2 fruit fly cellular contexts compared by ENCODE assay signal in the genomic region with DNA sequence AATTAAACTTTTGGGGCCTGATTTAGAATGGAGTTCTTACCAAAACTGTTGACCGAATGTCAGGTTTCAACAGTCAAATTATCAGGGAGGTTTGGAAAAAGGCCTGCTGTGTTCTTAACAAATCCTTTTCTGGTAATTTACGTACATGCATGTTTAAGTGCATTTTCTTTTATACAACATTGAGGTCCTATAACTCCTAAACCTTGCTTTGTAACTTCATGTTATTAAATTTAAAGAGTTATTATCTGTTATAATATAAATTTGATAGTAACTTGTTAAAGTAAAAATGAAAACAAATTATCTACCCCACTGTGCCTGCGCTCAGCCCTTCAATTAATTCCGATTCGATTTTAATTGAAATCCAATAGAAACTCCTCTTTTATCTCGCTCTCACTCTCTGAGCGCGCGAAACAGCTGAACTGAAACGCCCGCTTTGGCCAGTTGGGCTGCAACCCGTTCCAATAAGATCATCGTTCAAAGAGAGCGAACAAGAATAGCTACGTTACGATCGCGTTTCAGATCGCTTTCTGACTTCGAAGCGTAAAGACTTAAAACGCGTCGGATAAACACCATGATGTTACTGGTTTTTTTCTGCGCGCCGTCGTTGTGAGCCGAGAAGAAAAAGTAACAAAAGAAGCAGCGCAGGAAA.
TF ChIP-seq lines count a peak whose summit lies in the region.

Gene Scsalpha2 (minus strand): TSS at position 51 of the 649 bp plus-strand sequence.

TF ChIP-seq in whole organism, embryonic, 481 proteins besides CTCF, POLR2A, EP300 and RAD21 (continued from another document and continues in another):
- TF ChIP-seq Dref (GFP tag; IDR thresholded peaks at IDR 0.05; lab: Robert Waterston, UW) = no peak
- peak; percentile 98 for TF ChIP-seq pfk (GFP tag; optimal IDR thresholded peaks at IDR 0.05; lab: Kevin White, UChicago)
- peak; percentile 29 for TF ChIP-seq lbe (GFP tag; optimal IDR thresholded peaks at IDR 0.05; lab: Kevin White, UChicago)
- no peak for TF ChIP-seq mld (GFP tag; IDR thresholded peaks at IDR 0.05; lab: Robert Waterston, UW; ENCODE audit: partially characterized antibody)
- TF ChIP-seq vvl (GFP tag; IDR thresholded peaks at IDR 0.05; lab: Robert Waterston, UW) = peak; percentile 52; the same call in 1 of the 2 replicates
- peak; percentile 35; the same call in 1 of the 3 replicates for TF ChIP-seq zfh1 (GFP tag; IDR thresholded peaks at IDR 0.05; lab: Robert Waterston, UW)
- peak; percentile 53 for TF ChIP-seq CG3163 (GFP tag; optimal IDR thresholded peaks at IDR 0.05; lab: Kevin White, UChicago)
- no peak for TF ChIP-seq knrl (GFP tag; IDR thresholded peaks at IDR 0.05; lab: Robert Waterston, UW; ENCODE audit: partially characterized antibody)
- TF ChIP-seq chn (GFP tag; optimal IDR thresholded peaks at IDR 0.05; lab: Kevin White, UChicago) = no peak
- no peak for TF ChIP-seq CG4328 (GFP tag; optimal IDR thresholded peaks at IDR 0.05; lab: Kevin White, UChicago)
- peak; percentile 95 for TF ChIP-seq CG4707 (GFP tag; optimal IDR thresholded peaks at IDR 0.05; lab: Kevin White, UChicago)
- peak; percentile 10; the same call in 1 of the 3 replicates for TF ChIP-seq row (GFP tag; IDR thresholded peaks at IDR 0.05; lab: Robert Waterston, UW)
- peak; percentile 6 for TF ChIP-seq CG17829 (tag; optimal IDR thresholded peaks at IDR 0.05; lab: Kevin White, UChicago)
- TF ChIP-seq Blimp-1 (GFP tag; optimal IDR thresholded peaks at IDR 0.05; lab: Kevin White, UChicago) = peak; percentile 13
- TF ChIP-seq Optix (GFP tag; IDR thresholded peaks at IDR 0.05; lab: Robert Waterston, UW) = no peak
- TF ChIP-seq CG4360 (GFP tag; IDR thresholded peaks at IDR 0.05; lab: Robert Waterston, UW) = peak; percentile 15; the same call in 1 of the 2 replicates
- 0 out of 3 replicates have a peak, but pooled peaks have one; percentile 37 for TF ChIP-seq CG6791 (GFP tag; IDR thresholded peaks at IDR 0.05; lab: Robert Waterston, UW; ENCODE audit: partially characterized antibody)
- peak; percentile 35; the same call in 1 of the 2 replicates for TF ChIP-seq Rfx (GFP tag; IDR thresholded peaks at IDR 0.05; lab: Robert Waterston, UW)
- peak; percentile 49 for TF ChIP-seq CG9437 (GFP tag; optimal IDR thresholded peaks at IDR 0.05; lab: Kevin White, UChicago)
- peak; percentile 7 for TF ChIP-seq CG6813 (GFP tag; optimal IDR thresholded peaks at IDR 0.05; lab: Kevin White, UChicago)
- no peak for TF ChIP-seq CG7786 (GFP tag; optimal IDR thresholded peaks at IDR 0.05; lab: Kevin White, UChicago)
- TF ChIP-seq Asciz (GFP tag; optimal IDR thresholded peaks at IDR 0.05; lab: Kevin White, UChicago) = peak; percentile 16
- no peak for TF ChIP-seq hkb (optimal IDR thresholded peaks at IDR 0.05; lab: Kevin White, UChicago)
- peak; percentile 24; the same call in 1 of the 2 replicates for TF ChIP-seq hkb (GFP tag; IDR thresholded peaks at IDR 0.05; lab: Robert Waterston, UW)
- peak; percentile 87 for TF ChIP-seq Jarid2 (GFP tag; optimal IDR thresholded peaks at IDR 0.05; lab: Kevin White, UChicago)
- TF ChIP-seq TFAM (GFP tag; optimal IDR thresholded peaks at IDR 0.05; lab: Kevin White, UChicago) = no peak
- TF ChIP-seq Trl (optimal IDR thresholded peaks at IDR 0.05; lab: Kevin White, UChicago) = peak; percentile 55 to 83
- no peak for TF ChIP-seq Trl (GFP tag; optimal IDR thresholded peaks at IDR 0.05; lab: Kevin White, UChicago)
- peak; percentile 45 for TF ChIP-seq Nf-YB (GFP tag; optimal IDR thresholded peaks at IDR 0.05; lab: Kevin White, UChicago)
- no peak for TF ChIP-seq CG34422 (GFP tag; IDR thresholded peaks at IDR 0.05; lab: Robert Waterston, UW)
- no peak for TF ChIP-seq Doc2 (GFP tag; IDR thresholded peaks at IDR 0.05; lab: Robert Waterston, UW)
- TF ChIP-seq CG12769 (tag; optimal IDR thresholded peaks at IDR 0.05; lab: Kevin White, UChicago) = no peak
- TF ChIP-seq CG30020 (tag; optimal IDR thresholded peaks at IDR 0.05; lab: Kevin White, UChicago) = no peak
- TF ChIP-seq CG17912 (GFP tag; optimal IDR thresholded peaks at IDR 0.05; lab: Kevin White, UChicago) = no peak
- TF ChIP-seq Dbx (GFP tag; IDR thresholded peaks at IDR 0.05; lab: Robert Waterston, UW) = no peak
- TF ChIP-seq CG11560 (tag; IDR thresholded peaks at IDR 0.05; lab: Robert Waterston, UW) = no peak
- TF ChIP-seq Myb (GFP tag; optimal IDR thresholded peaks at IDR 0.05; lab: Kevin White, UChicago) = no peak
- TF ChIP-seq CG14710 (tag; optimal IDR thresholded peaks at IDR 0.05; lab: Kevin White, UChicago) = no peak
- peak; percentile 44; the same call in 1 of the 2 replicates for TF ChIP-seq CG31224 (GFP tag; IDR thresholded peaks at IDR 0.05; lab: Robert Waterston, UW)
- TF ChIP-seq kni (GFP tag; optimal IDR thresholded peaks at IDR 0.05; lab: Kevin White, UChicago) = peak; percentile 47
- TF ChIP-seq CG2875 (GFP tag; optimal IDR thresholded peaks at IDR 0.05; lab: Kevin White, UChicago) = no peak
- no peak for TF ChIP-seq CG12104 (GFP tag; optimal IDR thresholded peaks at IDR 0.05; lab: Kevin White, UChicago)
- TF ChIP-seq CG15601 (tag; optimal IDR thresholded peaks at IDR 0.05; lab: Kevin White, UChicago) = peak; percentile 100
- peak; percentile 63 for TF ChIP-seq sqz (GFP tag; optimal IDR thresholded peaks at IDR 0.05; lab: Kevin White, UChicago)
- TF ChIP-seq lab (GFP tag; optimal IDR thresholded peaks at IDR 0.05; lab: Kevin White, UChicago) = peak; percentile 17
- peak; percentile 41 for TF ChIP-seq HLHmδ (GFP tag; optimal IDR thresholded peaks at IDR 0.05; lab: Kevin White, UChicago)
- no peak for TF ChIP-seq ham (GFP tag; IDR thresholded peaks at IDR 0.05; lab: Robert Waterston, UW)
- peak in 1 of 3 experiments; percentile 18 for TF ChIP-seq Stat92E (GFP tag; optimal IDR thresholded peaks at IDR 0.05; lab: Kevin White, UChicago)
- 0 out of 2 replicates have a peak, but pooled peaks have one; percentile 20 for TF ChIP-seq Drgx (GFP tag; IDR thresholded peaks at IDR 0.05; lab: Robert Waterston, UW)
- TF ChIP-seq CG12744 (GFP tag; optimal IDR thresholded peaks at IDR 0.05; lab: Kevin White, UChicago) = no peak
- peak; percentile 34; the same call in 1 of the 2 replicates for TF ChIP-seq CG32532 (GFP tag; IDR thresholded peaks at IDR 0.05; lab: Robert Waterston, UW)
- TF ChIP-seq Pdp1 (GFP tag; optimal IDR thresholded peaks at IDR 0.05; lab: Kevin White, UChicago) = peak in 1 of 2 experiments; percentile 34
- TF ChIP-seq CG8388 (GFP tag; optimal IDR thresholded peaks at IDR 0.05; lab: Kevin White, UChicago) = peak; percentile 67
- TF ChIP-seq CG5953 (GFP tag; IDR thresholded peaks at IDR 0.05; lab: Robert Waterston, UW) = peak; percentile 26; the same call in 1 of the 2 replicates
- TF ChIP-seq z (GFP tag; IDR thresholded peaks at IDR 0.05; lab: Robert Waterston, UW) = peak; percentile 57; the same call in 1 of the 3 replicates
- TF ChIP-seq grau (tag; optimal IDR thresholded peaks at IDR 0.05; lab: Kevin White, UChicago) = peak; percentile 6
- TF ChIP-seq twi (tag; optimal IDR thresholded peaks at IDR 0.05; lab: Kevin White, UChicago) = no peak
- peak; percentile 20 for TF ChIP-seq oc (tag; optimal IDR thresholded peaks at IDR 0.05; lab: Kevin White, UChicago)
- peak; percentile 76 for TF ChIP-seq zen (tag; optimal IDR thresholded peaks at IDR 0.05; lab: Kevin White, UChicago)
- TF ChIP-seq rib (GFP tag; IDR thresholded peaks at IDR 0.05; lab: Robert Waterston, UW) = no peak

TF ChIP-seq in whole organism, prepupa, 60 proteins besides CTCF, POLR2A, EP300 and RAD21 (continued from another document):
- TF ChIP-seq CG32006 (GFP tag; optimal IDR thresholded peaks at IDR 0.05; lab: Kevin White, UChicago) = peak; percentile 1
- peak; percentile 54 for TF ChIP-seq svp (GFP tag; lab: Kevin White, UChicago)
- peak; percentile 22 for TF ChIP-seq OdsH (GFP tag; optimal IDR thresholded peaks at IDR 0.05; lab: Kevin White, UChicago)
